Worm (Caenorhabditis elegans): ENCODE measurements around the gene srw-89.

ce11 chrV:4019188-4019587, 2.3 kb downstream of the srw-89 start, which contains the start of gene K09D9.3:
- TF ChIP-seq ama-1 (optimal IDR thresholded peaks at IDR 0.05) = no peak
- TF ChIP-seq jun-1 (tag; optimal IDR thresholded peaks at IDR 0.05) = no peak

Measured in whole organism, L1 larva.